Fruit fly (Drosophila melanogaster) whole organism, prepupa: ENCODE results near the gene CG8750.

Source experiments
- CG10631 ChIP-seq: fragments of 200-800 bp; sonication (Bioruptor generic); optimal IDR thresholded peaks from 2 replicates; lab custom pipeline; 2016; ENCODE audit warnings: missing biosample characterization, missing genetic modification characterization
- CG15336 ChIP-seq: fragments of 200-800 bp; sonication (Bioruptor generic); IDR thresholded peaks from 2 replicates; pipeline ENCODE4 v1.3.6; 2022; ENCODE audit warnings: missing biosample characterization, missing genetic modification characterization
- CG16779 ChIP-seq: fragments of 200-800 bp; sonication (Bioruptor generic); optimal IDR thresholded peaks from 3 replicates; lab custom pipeline; 2017; ENCODE audit warnings: missing biosample characterization, mild to moderate bottlenecking, missing genetic modification characterization
- CG31627 ChIP-seq: fragments of 200-800 bp; sonication (Bioruptor generic); optimal IDR thresholded peaks from 3 replicates; lab custom pipeline; 2016; ENCODE audit warnings: missing biosample characterization, missing genetic modification characterization
- CG8119 ChIP-seq: fragments of 200-800 bp; sonication (Bioruptor generic); IDR thresholded peaks from 3 replicates; pipeline ENCODE4 v1.3.6; 2022; ENCODE audit warnings: missing biosample characterization, missing genetic modification characterization
- Eip75B ChIP-seq: fragments of 200-800 bp; sonication (Bioruptor generic); optimal IDR thresholded peaks from 3 replicates; lab custom pipeline; 2016; ENCODE audit warnings: missing biosample characterization, missing genetic modification characterization
- Ets96B ChIP-seq: fragments of 200-800 bp; optimal IDR thresholded peaks from 2 replicates; lab custom pipeline; 2019; ENCODE audit warnings: missing biosample characterization, mild to moderate bottlenecking, missing genetic modification characterization, moderate library complexity
- Hr38 ChIP-seq: sonication (Bioruptor generic); optimal IDR thresholded peaks from 2 replicates; lab custom pipeline; 2016; ENCODE audit warnings: missing biosample characterization, missing genetic modification characterization
- Hr39 ChIP-seq: fragments of 200-800 bp; sonication (Bioruptor generic); optimal IDR thresholded peaks from 2 replicates; lab custom pipeline; 2016; ENCODE audit warnings: missing biosample characterization, missing genetic modification characterization
- Hr4 ChIP-seq: fragments of 200-800 bp; sonication (Bioruptor generic); optimal IDR thresholded peaks from 3 replicates; lab custom pipeline; 2016; ENCODE audit warnings: missing biosample characterization, missing genetic modification characterization
- Sox102F ChIP-seq: fragments of 200-800 bp; sonication (Bioruptor generic); optimal IDR thresholded peaks from 2 replicates; lab custom pipeline; 2016; ENCODE audit warnings: missing biosample characterization, mild to moderate bottlenecking, missing genetic modification characterization
- cyc ChIP-seq: fragments of 200-800 bp; sonication (Bioruptor generic); optimal IDR thresholded peaks from 3 replicates; lab custom pipeline; 2016; ENCODE audit warnings: missing biosample characterization, missing genetic modification characterization
- spab ChIP-seq: fragments of 200-800 bp; sonication (Bioruptor generic); optimal IDR thresholded peaks from 2 replicates; lab custom pipeline; 2017; ENCODE audit warnings: missing biosample characterization, mild to moderate bottlenecking, missing genetic modification characterization, missing genetic modification reagents

DNA sequence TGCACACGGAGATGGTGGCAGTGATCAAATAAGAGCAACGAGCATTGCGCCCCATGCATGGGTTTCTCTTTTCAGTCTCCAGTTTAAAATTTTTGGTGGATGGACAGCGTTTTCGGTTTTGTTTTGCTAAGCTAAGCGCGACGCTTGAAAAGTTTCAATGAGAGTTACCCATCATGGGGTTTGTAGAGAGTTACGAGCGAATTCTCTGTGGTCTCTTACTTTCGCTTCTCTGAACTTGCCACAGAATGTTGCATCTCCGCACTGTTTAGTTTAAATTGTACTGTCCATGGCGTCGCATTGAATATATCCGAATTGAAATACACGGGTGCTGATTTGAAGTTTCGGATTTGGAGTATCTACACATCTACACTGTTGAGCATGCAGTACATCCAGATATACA lies 539 bp upstream of the CG8750 start, which contains the start of gene Tsp68C:
- TF ChIP-seq CG10631 (no peak), Eip75B (no peak), cyc (GFP tag; lab: Kevin White, UChicago) (no peak), Hr39 (GFP tag; lab: Kevin White, UChicago) (no peak), Hr4 (GFP tag; lab: Kevin White, UChicago) (no peak), Sox102F (no peak), spab (GFP tag; lab: Kevin White, UChicago) (no peak), CG16779 (no peak), Hr38 (GFP tag; lab: Kevin White, UChicago) (no peak), CG31627 (GFP tag; lab: Kevin White, UChicago) (no peak), CG8119 (no peak), CG15336 (GFP tag; lab: Robert Waterston, UW) (no peak), Ets96B (tag; lab: Kevin White, UChicago) (no peak)
